Worm (Caenorhabditis elegans) whole organism, young adult: ENCODE results near the gene R02E12.12.

ENCODE experiments used
- C06A6.2 ChIP-seq: fragments of 200-800 bp; sonication (Bioruptor generic); conservative IDR thresholded peaks from 2 replicates; pipeline ENCODE4 v1.3.6; 2022; ENCODE audit warnings: missing genetic modification characterization, missing compliant biosample characterization
- F23B12.7 ChIP-seq: sonication (generic microtip); optimal IDR thresholded peaks from 2 replicates; lab custom pipeline; 2017; ENCODE audit warnings: missing genetic modification characterization, mild to moderate bottlenecking, missing compliant biosample characterization, antibody characterized with exemption, moderate library complexity; ENCODE audit not compliant: insufficient read depth
- F39B2.1 ChIP-seq: fragments of 200-800 bp; sonication (Bioruptor generic); IDR thresholded peaks from 2 replicates; pipeline ENCODE4 v1.3.6; 2022; ENCODE audit warnings: missing genetic modification reagents, missing genetic modification characterization, missing compliant biosample characterization
- F49E8.2 ChIP-seq: sonication (generic microtip); optimal IDR thresholded peaks from 3 replicates; lab custom pipeline; 2017; ENCODE audit warnings: missing genetic modification characterization, mild to moderate bottlenecking, missing compliant biosample characterization, antibody characterized with exemption, moderate library complexity; ENCODE audit not compliant: insufficient read depth
- F52B5.7 ChIP-seq: sonication (generic microtip); optimal IDR thresholded peaks from 2 replicates; lab custom pipeline; 2016; ENCODE audit warnings: mild to moderate bottlenecking, missing genetic modification characterization, missing compliant biosample characterization
- F55B11.4 ChIP-seq: sonication (generic microtip); optimal IDR thresholded peaks from 2 replicates; lab custom pipeline; 2016; ENCODE audit warnings: missing compliant biosample characterization, missing genetic modification characterization, borderline replicate concordance; ENCODE audit not compliant: insufficient read depth
- F57A8.1 ChIP-seq: fragments of 200-800 bp; sonication (Bioruptor generic); optimal IDR thresholded peaks from 2 replicates; lab custom pipeline; 2018; ENCODE audit warnings: mild to moderate bottlenecking, missing genetic modification characterization, moderate library complexity, missing compliant biosample characterization
- F57C9.4 ChIP-seq: sonication (generic microtip); optimal IDR thresholded peaks from 2 replicates; lab custom pipeline; 2017; ENCODE audit warnings: mild to moderate bottlenecking, missing genetic modification characterization, missing compliant biosample characterization
- K11D2.4 ChIP-seq: fragments of 200-800 bp; sonication (Bioruptor generic); IDR thresholded peaks from 2 replicates; pipeline ENCODE4 v1.3.6; 2022; ENCODE audit warnings: missing genetic modification reagents, missing genetic modification characterization, missing compliant biosample characterization
- T26A5.8 ChIP-seq: sonication (generic microtip); optimal IDR thresholded peaks from 2 replicates; lab custom pipeline; 2016; ENCODE audit warnings: missing genetic modification characterization, missing compliant biosample characterization
- Y53G8AR.9 ChIP-seq: fragments of 200-800 bp; sonication (Bioruptor generic); conservative IDR thresholded peaks from 2 replicates; pipeline ENCODE4 v1.3.6; 2022; ENCODE audit warnings: missing genetic modification reagents, missing genetic modification characterization, missing compliant biosample characterization
- athp-1 ChIP-seq: sonication (generic microtip); optimal IDR thresholded peaks from 2 replicates; lab custom pipeline; 2017; ENCODE audit warnings: mild to moderate bottlenecking, missing genetic modification characterization, missing compliant biosample characterization
- cebp-1 ChIP-seq, 2 experiments: fragments of 200-800 bp in 1 of 2; sonication (Bioruptor generic) in 1 of 2; sonication (generic microtip) in 1 of 2; IDR thresholded peaks in 1 of 2; optimal IDR thresholded peaks in 1 of 2; 2 replicates each; pipeline versions ENCODE4 v1.3.6 to Lab custom; 2017 to 2022; ENCODE audit warnings: missing compliant biosample characterization in 2 of 2, missing genetic modification characterization in 2 of 2, mild to moderate bottlenecking in 1 of 2, missing genetic modification reagents in 1 of 2, moderate library complexity in 1 of 2
- ceh-100 ChIP-seq: fragments of 200-800 bp; sonication (Bioruptor generic); IDR thresholded peaks from 2 replicates; pipeline ENCODE4 v1.3.6; 2022; ENCODE audit warnings: missing genetic modification reagents, missing genetic modification characterization, missing compliant biosample characterization
- ceh-40 ChIP-seq: fragments of 200-800 bp; sonication (Bioruptor generic); IDR thresholded peaks from 2 replicates; pipeline ENCODE4 v1.3.6; 2022; ENCODE audit warnings: missing genetic modification characterization, missing compliant biosample characterization
- ceh-58 ChIP-seq: fragments of 200-800 bp; sonication (Bioruptor generic); IDR thresholded peaks from 2 replicates; pipeline ENCODE4 v1.3.6; 2022; ENCODE audit warnings: missing genetic modification characterization, missing compliant biosample characterization
- ceh-79 ChIP-seq: sonication (generic microtip); optimal IDR thresholded peaks from 2 replicates; lab custom pipeline; 2017; ENCODE audit warnings: mild to moderate bottlenecking, missing genetic modification characterization, missing compliant biosample characterization
- ceh-91 ChIP-seq: fragments of 200-800 bp; sonication (Bioruptor generic); IDR thresholded peaks from 2 replicates; pipeline ENCODE4 v1.3.6; 2022; ENCODE audit warnings: missing genetic modification reagents, missing genetic modification characterization, missing compliant biosample characterization
- efl-1 ChIP-seq: fragments of 150-350 bp; optimal IDR thresholded peaks from 2 replicates; lab custom pipeline; 2014; ENCODE audit warnings: missing biosample characterization, missing genetic modification reagents, missing genetic modification characterization
- egl-44 ChIP-seq: fragments of 200-800 bp; sonication (Bioruptor generic); IDR thresholded peaks from 2 replicates; pipeline ENCODE4 v1.3.6; 2022; ENCODE audit warnings: missing genetic modification reagents, missing genetic modification characterization, missing compliant biosample characterization
- ekl-4 ChIP-seq: fragments of 200-800 bp; sonication (Bioruptor generic); IDR thresholded peaks from 2 replicates; pipeline ENCODE4 v1.3.6; 2022; ENCODE audit warnings: missing genetic modification reagents, missing genetic modification characterization, missing compliant biosample characterization
- fkh-3 ChIP-seq: sonication (generic microtip); optimal IDR thresholded peaks from 2 replicates; lab custom pipeline; 2016; ENCODE audit warnings: mild to moderate bottlenecking, missing genetic modification characterization, missing compliant biosample characterization
- hlh-12 ChIP-seq: sonication (generic microtip); optimal IDR thresholded peaks from 2 replicates; lab custom pipeline; 2016; ENCODE audit warnings: missing genetic modification characterization, missing compliant biosample characterization
- hrde-1 ChIP-seq: sonication (generic microtip); optimal IDR thresholded peaks from 2 replicates; lab custom pipeline; 2016; ENCODE audit warnings: missing genetic modification characterization, mild to moderate bottlenecking, missing compliant biosample characterization, moderate library complexity, missing genotype, missing genetic modification reagents, borderline replicate concordance
- hsf-1 ChIP-seq: fragments of 200-800 bp; sonication (Bioruptor generic); IDR thresholded peaks from 2 replicates; pipeline ENCODE4 v1.3.6; 2022; ENCODE audit warnings: missing genetic modification reagents, missing genetic modification characterization, missing compliant biosample characterization
- let-526 ChIP-seq: fragments of 200-800 bp; sonication (Bioruptor generic); IDR thresholded peaks from 2 replicates; pipeline ENCODE4 v1.3.6; 2022; ENCODE audit warnings: missing genetic modification reagents, missing genetic modification characterization, missing compliant biosample characterization
- lin-35 ChIP-seq, 3 experiments: fragments of 150-350 bp in 2 of 3; sonication (generic microtip) in 1 of 3; optimal IDR thresholded peaks; 2 replicates each; lab custom pipeline; 2014 to 2018; ENCODE audit warnings: missing biosample characterization in 3 of 3, missing genetic modification characterization in 3 of 3, missing genetic modification reagents in 3 of 3
- madf-3 ChIP-seq: fragments of 200-800 bp; sonication (Bioruptor generic); IDR thresholded peaks from 2 replicates; pipeline ENCODE4 v1.3.6; 2022; ENCODE audit warnings: missing genetic modification reagents, missing genetic modification characterization, missing compliant biosample characterization
- madf-6 ChIP-seq: fragments of 200-800 bp; sonication (Bioruptor generic); IDR thresholded peaks from 2 replicates; pipeline ENCODE4 v1.3.6; 2022; ENCODE audit warnings: missing genetic modification reagents, missing genetic modification characterization, missing compliant biosample characterization
- mel-28 ChIP-seq: sonication (generic microtip); optimal IDR thresholded peaks from 2 replicates; lab custom pipeline; 2016; ENCODE audit warnings: borderline replicate concordance, mild to moderate bottlenecking, missing genetic modification characterization, missing compliant biosample characterization
- nfyb-1 ChIP-seq: fragments of 200-800 bp; sonication (Bioruptor generic); IDR thresholded peaks from 2 replicates; pipeline ENCODE4 v1.3.6; 2022; ENCODE audit warnings: missing genetic modification reagents, missing genetic modification characterization, missing compliant biosample characterization
- nhr-179 ChIP-seq: sonication (generic microtip); optimal IDR thresholded peaks from 2 replicates; lab custom pipeline; 2016; ENCODE audit warnings: mild to moderate bottlenecking, missing genetic modification characterization, missing compliant biosample characterization
- nhr-80 ChIP-seq: sonication (generic microtip); optimal IDR thresholded peaks from 2 replicates; lab custom pipeline; 2016; ENCODE audit warnings: missing genetic modification characterization, missing compliant biosample characterization
- pbrm-1 ChIP-seq: fragments of 200-800 bp; sonication (Bioruptor generic); IDR thresholded peaks from 2 replicates; pipeline ENCODE4 v1.3.6; 2022; ENCODE audit warnings: missing genetic modification reagents, missing genetic modification characterization, missing compliant biosample characterization
- pha-4 ChIP-seq: fragments of 150-350 bp; sonication (generic microtip); optimal IDR thresholded peaks from 2 replicates; lab custom pipeline; 2014; ENCODE audit warnings: missing biosample characterization, missing genetic modification reagents, missing genetic modification characterization
- rcor-1 ChIP-seq: fragments of 200-800 bp; sonication (Bioruptor generic); IDR thresholded peaks from 2 replicates; pipeline ENCODE4 v1.3.6; 2022; ENCODE audit warnings: missing genetic modification reagents, missing genetic modification characterization, missing compliant biosample characterization
- rpc-1 ChIP-seq, 2 experiments: fragments of 150-350 bp in 1 of 2; sonication (generic microtip) in 1 of 2; optimal IDR thresholded peaks; 2 replicates each; lab custom pipeline; 2014 to 2018; ENCODE audit warnings: missing biosample characterization in 1 of 2, missing genetic modification characterization in 1 of 2, missing genetic modification reagents in 1 of 2, missing genotype in 1 of 2
- tlf-1 ChIP-seq: fragments of 200-800 bp; sonication (Bioruptor generic); optimal IDR thresholded peaks from 2 replicates; lab custom pipeline; 2018; ENCODE audit warnings: mild to moderate bottlenecking, missing genetic modification characterization, missing compliant biosample characterization
- xnd-1 ChIP-seq: sonication (generic microtip); optimal IDR thresholded peaks from 2 replicates; lab custom pipeline; 2016; ENCODE audit warnings: missing genotype, missing genetic modification reagents, missing genetic modification characterization, missing compliant biosample characterization
- zfh-2 ChIP-seq: fragments of 200-800 bp; sonication (Bioruptor generic); conservative IDR thresholded peaks from 2 replicates; pipeline ENCODE4 v1.3.6; 2022; ENCODE audit warnings: missing genetic modification reagents, missing genetic modification characterization, missing compliant biosample characterization
- ztf-22 ChIP-seq: fragments of 200-800 bp; sonication (Bioruptor generic); optimal IDR thresholded peaks from 2 replicates; lab custom pipeline; 2018; ENCODE audit warnings: mild to moderate bottlenecking, missing genetic modification characterization, moderate library complexity, missing compliant biosample characterization
- ztf-3 ChIP-seq: fragments of 200-800 bp; sonication (Bioruptor generic); optimal IDR thresholded peaks from 2 replicates; lab custom pipeline; 2018; ENCODE audit warnings: mild to moderate bottlenecking, missing genetic modification characterization, missing compliant biosample characterization

The R02E12.12 gene

ce11 chrX:3959221-3959620 is 44.1 kb upstream of the R02E12.12 start:
- TF ChIP-seq F39B2.1: no peak
- TF ChIP-seq hsf-1 (GFP tag; lab: Robert Waterston, UW): no peak
- TF ChIP-seq F49E8.2: no peak
- TF ChIP-seq rpc-1 (optimal IDR thresholded peaks at IDR 0.05; lab: Kevin White, UChicago): no peak
- TF ChIP-seq rpc-1 (tag; optimal IDR thresholded peaks at IDR 0.05; lab: Kevin White, UChicago): no peak
- TF ChIP-seq egl-44 (GFP tag; lab: Robert Waterston, UW): no peak
- no peak for TF ChIP-seq let-526 (GFP tag; lab: Robert Waterston, UW)
- TF ChIP-seq F57C9.4: no peak
- no peak for TF ChIP-seq ceh-40 (GFP tag; lab: Robert Waterston, UW)
- no peak for TF ChIP-seq hlh-12 (tag; lab: Kevin White, UChicago)
- TF ChIP-seq ceh-58 (GFP tag; lab: Robert Waterston, UW): no peak
- TF ChIP-seq, all 124 proteins: peak for 0

- no peak for TF ChIP-seq madf-6 (GFP tag; lab: Robert Waterston, UW)
- TF ChIP-seq F57A8.1 (GFP tag; lab: Kevin White, UChicago): no peak
- no peak for TF ChIP-seq ztf-22
- no peak for TF ChIP-seq nhr-179
- TF ChIP-seq F23B12.7 (tag; lab: Kevin White, UChicago): no peak
- no peak for TF ChIP-seq tlf-1 (GFP tag; lab: Kevin White, UChicago)
- no peak for TF ChIP-seq lin-35 (GFP tag; optimal IDR thresholded peaks at IDR 0.05; lab: Kevin White, UChicago)
- TF ChIP-seq ekl-4 (GFP tag; lab: Robert Waterston, UW): no peak
- TF ChIP-seq T26A5.8 (tag; lab: Kevin White, UChicago): no peak
- TF ChIP-seq rcor-1 (GFP tag; lab: Robert Waterston, UW): no peak
- TF ChIP-seq ztf-3 (GFP tag; lab: Kevin White, UChicago): no peak
- TF ChIP-seq mel-28: no peak
- no peak for TF ChIP-seq efl-1 (GFP tag; lab: Kevin White, UChicago)
These were observed 43.0 kb upstream of the R02E12.12 start for ce11 chrX:3960345-3960744.

ce11 chrX:3966332-3966731 is 37.0 kb upstream of the R02E12.12 start, which contains the start of gene C16B8.2:
TSS of gene C16B8.2 (minus strand) at chrX:3966432.
- TF ChIP-seq ztf-22 (no peak), ceh-79 (tag; lab: Kevin White, UChicago) (no peak), ceh-91 (no peak), nhr-80 (no peak), ceh-100 (GFP tag; lab: Robert Waterston, UW) (no peak), hrde-1 (tag; lab: Kevin White, UChicago) (no peak), K11D2.4 (GFP tag; lab: Robert Waterston, UW) (no peak), F52B5.7 (tag; lab: Kevin White, UChicago) (no peak), zfh-2 (GFP tag; lab: Robert Waterston, UW) (no peak), xnd-1 (tag; lab: Kevin White, UChicago) (no peak), fkh-3 (no peak)
- TF ChIP-seq, all 124 proteins: peak for 0

ce11 chrX:3968209-3968960 is 34.9 kb upstream of the R02E12.12 start, which contains the start of gene C16B8.3:
TSS of gene C16B8.3 (minus strand) at chrX:3968634.
- TF ChIP-seq pha-4 (no peak), nfyb-1 (GFP tag; lab: Robert Waterston, UW) (peak; percentile 42; the same call in 1 of the 2 replicates), pbrm-1 (0 out of 2 replicates have a peak, but pooled peaks have one; percentile 9), madf-3 (GFP tag; lab: Robert Waterston, UW) (0 out of 2 replicates have a peak, but pooled peaks have one; percentile 48), F23B12.7 (tag; lab: Kevin White, UChicago) (peak; percentile 62), F55B11.4 (tag; lab: Kevin White, UChicago) (no peak), ekl-4 (GFP tag; lab: Robert Waterston, UW) (0 out of 2 replicates have a peak, but pooled peaks have one; percentile 44), athp-1 (tag; lab: Kevin White, UChicago) (no peak), nhr-80 (peak; percentile 69), Y53G8AR.9 (0 out of 2 replicates have a peak, but pooled peaks have one; percentile 45), cebp-1 (GFP tag; IDR thresholded peaks at IDR 0.05; lab: Robert Waterston, UW) (no peak), cebp-1 (tag; optimal IDR thresholded peaks at IDR 0.05; lab: Kevin White, UChicago) (peak; percentile 57), C06A6.2 (GFP tag; lab: Robert Waterston, UW) (no peak), zfh-2 (GFP tag; lab: Robert Waterston, UW) (peak; percentile 58)
